Fruit fly (Drosophila melanogaster) whole organism, adult: ENCODE measurements around the gene CG42535.

Experiments
- CG12768 ChIP-seq: fragments of 200-800 bp; sonication (Bioruptor generic); optimal IDR thresholded peaks from 2 replicates; lab custom pipeline; 2017; ENCODE audit warnings: missing biosample characterization, missing genetic modification characterization, mild to moderate bottlenecking, moderate library complexity, missing genetic modification reagents
- CG14711 ChIP-seq: fragments of 200-800 bp; sonication (Bioruptor generic); optimal IDR thresholded peaks from 2 replicates; lab custom pipeline; 2018; ENCODE audit warnings: missing biosample characterization, mild to moderate bottlenecking, missing genetic modification characterization, moderate library complexity
- CG1620 ChIP-seq: fragments of 200-800 bp; sonication (Bioruptor generic); optimal IDR thresholded peaks from 2 replicates; lab custom pipeline; 2016; ENCODE audit warnings: missing biosample characterization, missing genetic modification characterization
- CG33017 ChIP-seq: fragments of 200-800 bp; sonication (Bioruptor generic); optimal IDR thresholded peaks from 2 replicates; lab custom pipeline; 2018; ENCODE audit warnings: missing biosample characterization, mild to moderate bottlenecking, missing genetic modification characterization, moderate library complexity
- CG5204 ChIP-seq: fragments of 200-800 bp; sonication (Bioruptor generic); optimal IDR thresholded peaks from 2 replicates; lab custom pipeline; 2016; ENCODE audit warnings: missing biosample characterization, missing genetic modification characterization
- CG7045 ChIP-seq: fragments of 200-800 bp; sonication (Bioruptor generic); optimal IDR thresholded peaks from 2 replicates; lab custom pipeline; 2017; ENCODE audit warnings: missing biosample characterization, mild to moderate bottlenecking, missing genetic modification characterization
- CG7101 ChIP-seq: fragments of 200-800 bp; sonication (Bioruptor generic); optimal IDR thresholded peaks from 2 replicates; lab custom pipeline; 2018; ENCODE audit warnings: missing biosample characterization, mild to moderate bottlenecking, missing genetic modification characterization, moderate library complexity
- Clk ChIP-seq: fragments of 200-800 bp; sonication (Bioruptor generic); optimal IDR thresholded peaks from 2 replicates; lab custom pipeline; 2017; ENCODE audit warnings: missing biosample characterization, missing genetic modification characterization
- Crg-1 ChIP-seq: fragments of 200-800 bp; sonication (Bioruptor generic); optimal IDR thresholded peaks from 2 replicates; lab custom pipeline; 2016; ENCODE audit warnings: missing biosample characterization, missing genetic modification characterization
- Hr96 ChIP-seq: fragments of 200-800 bp; sonication (Bioruptor generic); optimal IDR thresholded peaks from 2 replicates; lab custom pipeline; 2016; ENCODE audit warnings: missing biosample characterization, missing genetic modification characterization
- Mnt ChIP-seq: fragments of 200-800 bp; sonication (Bioruptor generic); optimal IDR thresholded peaks from 2 replicates; lab custom pipeline; 2016; ENCODE audit warnings: missing biosample characterization, mild to moderate bottlenecking, missing genetic modification characterization
- bab1 ChIP-seq: fragments of 200-800 bp; sonication (Bioruptor generic); optimal IDR thresholded peaks from 3 replicates; lab custom pipeline; 2019; ENCODE audit warnings: missing biosample characterization, mild to moderate bottlenecking, missing genetic modification characterization, moderate library complexity
- cic ChIP-seq: fragments of 200-800 bp; sonication (Bioruptor generic); optimal IDR thresholded peaks from 2 replicates; lab custom pipeline; 2017; ENCODE audit warnings: missing biosample characterization, mild to moderate bottlenecking, missing genetic modification characterization, moderate library complexity
- cnc ChIP-seq, 2 experiments: fragments of >200 bp; optimal IDR thresholded peaks; 2 replicates each; lab custom pipeline; 2017
- kay ChIP-seq: fragments of 200-800 bp; sonication (Bioruptor generic); peaks from one replicate; lab custom pipeline; 2016; ENCODE audit warnings: missing biosample characterization, missing genetic modification characterization, borderline replicate concordance
- ovo ChIP-seq: fragments of 200-800 bp; sonication (Bioruptor generic); optimal IDR thresholded peaks from 2 replicates; lab custom pipeline; 2016; ENCODE audit warnings: missing biosample characterization, missing genetic modification characterization
- pad ChIP-seq: fragments of 200-800 bp; sonication (Bioruptor generic); optimal IDR thresholded peaks from 3 replicates; lab custom pipeline; 2017; ENCODE audit warnings: missing biosample characterization, missing genetic modification characterization, mild to moderate bottlenecking, moderate library complexity, missing genetic modification reagents
- tj ChIP-seq: fragments of 200-800 bp; sonication (Bioruptor generic); optimal IDR thresholded peaks from 3 replicates; lab custom pipeline; 2017; ENCODE audit warnings: missing biosample characterization, mild to moderate bottlenecking, missing genetic modification characterization, moderate library complexity
- toe ChIP-seq: fragments of 200-800 bp; sonication (Bioruptor generic); optimal IDR thresholded peaks from 2 replicates; lab custom pipeline; 2016; ENCODE audit warnings: missing biosample characterization, missing genetic modification characterization

The CG42535 gene

dm6 chr3L:10623476-10623875 lies 7.3 kb downstream of the CG42535 start, which contains the start of gene CG42521:
CG42521 (minus strand) TSS chr3L:10623576.
- TF ChIP-seq Clk (GFP tag; lab: Kevin White, UChicago): no peak

dm6 chr3L:10599512-10599911 lies 31.2 kb downstream of the CG42535 start:
- TF ChIP-seq CG7101 (tag; lab: Kevin White, UChicago) (no peak), toe (no peak), kay (GFP tag; lab: Kevin White, UChicago) (no peak), tj (GFP tag; lab: Kevin White, UChicago) (no peak), bab1 (GFP tag; lab: Kevin White, UChicago) (no peak), CG7045 (no peak), CG14711 (tag; lab: Kevin White, UChicago) (no peak), cnc (optimal IDR thresholded peaks at IDR 0.05; lab: Kevin White, UChicago) (no peak), Mnt (GFP tag; lab: Kevin White, UChicago) (no peak), CG5204 (no peak), ovo (no peak), CG12768 (GFP tag; lab: Kevin White, UChicago) (no peak), Clk (GFP tag; lab: Kevin White, UChicago) (no peak), Crg-1 (GFP tag; lab: Kevin White, UChicago) (no peak), Hr96 (GFP tag; lab: Kevin White, UChicago) (no peak), pad (no peak), CG1620 (no peak), CG33017 (tag; lab: Kevin White, UChicago) (no peak), cic (GFP tag; lab: Kevin White, UChicago) (no peak)

dm6 chr3L:10584965-10585364 lies 45.8 kb downstream of the CG42535 start:
- no peak for TF ChIP-seq CG33017 (tag; lab: Kevin White, UChicago)
- TF ChIP-seq cic (GFP tag; lab: Kevin White, UChicago): no peak
- no peak for TF ChIP-seq Mnt (GFP tag; lab: Kevin White, UChicago)
- TF ChIP-seq CG7045: no peak
- no peak for TF ChIP-seq Hr96 (GFP tag; lab: Kevin White, UChicago)

dm6 chr3L:10581688-10582288 lies 48.9 kb downstream of the CG42535 start:
- TF ChIP-seq CG12768 (GFP tag; lab: Kevin White, UChicago): no peak
- no peak for TF ChIP-seq cnc (optimal IDR thresholded peaks at IDR 0.05; lab: Kevin White, UChicago)
- no peak for TF ChIP-seq pad
- no peak for TF ChIP-seq kay (GFP tag; lab: Kevin White, UChicago)
- TF ChIP-seq CG7101 (tag; lab: Kevin White, UChicago): no peak
- TF ChIP-seq CG5204: no peak
- no peak for TF ChIP-seq CG14711 (tag; lab: Kevin White, UChicago)
- no peak for TF ChIP-seq CG1620
- TF ChIP-seq bab1 (GFP tag; lab: Kevin White, UChicago): no peak
- no peak for TF ChIP-seq Crg-1 (GFP tag; lab: Kevin White, UChicago)
- no peak for TF ChIP-seq toe
